Fruit fly (Drosophila melanogaster): ENCODE measurements around the gene Msp300.

Gene Msp300

dm6 chr2L:5196684-5197083 is 96.0 kb downstream of the Msp300 start (continued):
- no peak for TF ChIP-seq CG3838 (GFP tag; optimal IDR thresholded peaks at IDR 0.05)
- peak; percentile 22 for TF ChIP-seq CG12744 (GFP tag; optimal IDR thresholded peaks at IDR 0.05)
- TF ChIP-seq pnt (GFP tag; optimal IDR thresholded peaks at IDR 0.05): no peak
- no peak for TF ChIP-seq CG13775 (GFP tag; optimal IDR thresholded peaks at IDR 0.05)
- TF ChIP-seq CG16779 (GFP tag; IDR thresholded peaks at IDR 0.05): no peak
- TF ChIP-seq CG34422 (GFP tag; IDR thresholded peaks at IDR 0.05): 0 out of 3 replicates have a peak, but pooled peaks have one; percentile 36
- TF ChIP-seq h (optimal IDR thresholded peaks at IDR 0.05): no peak
- no peak for TF ChIP-seq luna (GFP tag; optimal IDR thresholded peaks at IDR 0.05)
- TF ChIP-seq btn (GFP tag; optimal IDR thresholded peaks at IDR 0.05): no peak
- TF ChIP-seq zf30C (GFP tag; optimal IDR thresholded peaks at IDR 0.05): no peak
- 0 out of 2 replicates have a peak, but pooled peaks have one; percentile 5 for TF ChIP-seq Taf1 (GFP tag; IDR thresholded peaks at IDR 0.05)
- TF ChIP-seq Eip74EF (GFP tag; optimal IDR thresholded peaks at IDR 0.05): no peak
- peak; percentile 45; the same call in 1 of the 2 replicates for TF ChIP-seq E2f2 (GFP tag; IDR thresholded peaks at IDR 0.05)
- peak; percentile 66 for TF ChIP-seq CG3281 (GFP tag; optimal IDR thresholded peaks at IDR 0.05)
- no peak for TF ChIP-seq Lim3 (GFP tag; IDR thresholded peaks at IDR 0.05)
- TF ChIP-seq tgo (GFP tag; IDR thresholded peaks at IDR 0.05): no peak; the same call in 2 of the 3 replicates
- TF ChIP-seq gcm2 (GFP tag; optimal IDR thresholded peaks at IDR 0.05): no peak
- no peak for TF ChIP-seq ken (GFP tag; IDR thresholded peaks at IDR 0.05)
- TF ChIP-seq CG10462 (GFP tag; optimal IDR thresholded peaks at IDR 0.05): no peak
- no peak for TF ChIP-seq D (optimal IDR thresholded peaks at IDR 0.05)
- TF ChIP-seq D (GFP tag; optimal IDR thresholded peaks at IDR 0.05): peak; percentile 35
- TF ChIP-seq CG14667 (GFP tag; IDR thresholded peaks at IDR 0.05): no peak
- TF ChIP-seq CG15011 (GFP tag; optimal IDR thresholded peaks at IDR 0.05): no peak
- TF ChIP-seq CG5953 (GFP tag; IDR thresholded peaks at IDR 0.05): peak; percentile 62; the same call in 1 of the 2 replicates
- TF ChIP-seq CG3163 (GFP tag; optimal IDR thresholded peaks at IDR 0.05): no peak
- peak; percentile 7 for TF ChIP-seq fd3F (GFP tag; optimal IDR thresholded peaks at IDR 0.05)
- no peak for TF ChIP-seq lov (optimal IDR thresholded peaks at IDR 0.05)
- no peak for TF ChIP-seq lov (GFP tag; IDR thresholded peaks at IDR 0.05)
- no peak for TF ChIP-seq Gug (GFP tag; IDR thresholded peaks at IDR 0.05)
- 0 out of 2 replicates have a peak, but pooled peaks have one; percentile 6 for TF ChIP-seq CG6689 (GFP tag; IDR thresholded peaks at IDR 0.05)
- TF ChIP-seq CG18764 (GFP tag; optimal IDR thresholded peaks at IDR 0.05): no peak
- TF ChIP-seq emc (GFP tag; optimal IDR thresholded peaks at IDR 0.05): no peak
- no peak for TF ChIP-seq CG11093 (GFP tag; IDR thresholded peaks at IDR 0.05)
- no peak for TF ChIP-seq zen (tag; optimal IDR thresholded peaks at IDR 0.05)
- TF ChIP-seq CG15269 (tag; optimal IDR thresholded peaks at IDR 0.05): no peak
- TF ChIP-seq prd (optimal IDR thresholded peaks at IDR 0.05): no peak
- TF ChIP-seq prd (GFP tag; IDR thresholded peaks at IDR 0.05): no peak
- TF ChIP-seq dmrt99B (tag; optimal IDR thresholded peaks at IDR 0.05): no peak
- no peak for TF ChIP-seq row (GFP tag; IDR thresholded peaks at IDR 0.05)
- TF ChIP-seq CG10267 (tag; optimal IDR thresholded peaks at IDR 0.05): no peak
- TF ChIP-seq unpg (GFP tag; optimal IDR thresholded peaks at IDR 0.05): no peak
- no peak for TF ChIP-seq Lpt (GFP tag; optimal IDR thresholded peaks at IDR 0.05)
- TF ChIP-seq dimm (GFP tag; IDR thresholded peaks at IDR 0.05): no peak
- TF ChIP-seq CG12104 (GFP tag; optimal IDR thresholded peaks at IDR 0.05): peak; percentile 14
- TF ChIP-seq CG17802 (tag; optimal IDR thresholded peaks at IDR 0.05): no peak
- TF ChIP-seq Bgb (GFP tag; IDR thresholded peaks at IDR 0.05; ENCODE audit: partially characterized antibody): no peak
- TF ChIP-seq dati (GFP tag; IDR thresholded peaks at IDR 0.05): no peak
- peak; percentile 63 for TF ChIP-seq salm (tag; optimal IDR thresholded peaks at IDR 0.05)
- TF ChIP-seq sqz (GFP tag; optimal IDR thresholded peaks at IDR 0.05): no peak
- TF ChIP-seq CG8388 (GFP tag; optimal IDR thresholded peaks at IDR 0.05): no peak
- TF ChIP-seq Hr3 (GFP tag; optimal IDR thresholded peaks at IDR 0.05): no peak
- no peak for TF ChIP-seq CG16813 (GFP tag; IDR thresholded peaks at IDR 0.05; ENCODE audit: partially characterized antibody)
- TF ChIP-seq Blimp-1 (GFP tag; optimal IDR thresholded peaks at IDR 0.05): no peak

Measured in whole organism, embryonic.